Worm (Caenorhabditis elegans): Measurements from ENCODE around the gene let-711.

DNA sequence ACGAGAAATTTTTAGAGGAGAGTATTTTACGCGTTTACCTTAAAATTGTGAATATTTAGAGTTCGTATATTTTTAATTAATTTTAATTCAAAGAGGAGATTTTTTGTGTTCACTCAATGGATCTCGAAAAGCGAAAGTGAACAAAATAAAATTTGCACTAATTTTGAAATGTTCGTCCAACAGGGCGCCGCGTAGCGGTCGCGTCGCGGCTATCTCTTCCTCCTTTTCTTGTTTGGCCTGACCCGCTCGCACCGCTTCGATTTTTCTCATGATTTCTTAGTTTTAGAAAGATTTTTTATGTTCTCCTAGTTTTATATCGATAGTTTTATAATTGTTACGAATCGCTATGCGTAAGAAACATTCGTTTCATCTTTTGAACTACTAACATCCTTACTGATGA is 4.9 kb downstream of the let-711 start:
- TF ChIP-seq mec-3 (tag; optimal IDR thresholded peaks at IDR 0.05; ENCODE audit: borderline replicate concordance) (no peak), che-1 (tag; optimal IDR thresholded peaks at IDR 0.05) (no peak), F13H6.1 (tag; optimal IDR thresholded peaks at IDR 0.05) (no peak), ceh-14 (tag; optimal IDR thresholded peaks at IDR 0.05) (no peak), tbx-2 (tag; optimal IDR thresholded peaks at IDR 0.05) (no peak), pag-3 (tag; optimal IDR thresholded peaks at IDR 0.05; ENCODE audit: borderline replicate concordance) (no peak), nhr-11 (tag; optimal IDR thresholded peaks at IDR 0.05) (no peak), unc-86 (tag; optimal IDR thresholded peaks at IDR 0.05) (no peak), zip-5 (tag; optimal IDR thresholded peaks at IDR 0.05) (no peak), ama-1 (optimal IDR thresholded peaks at IDR 0.05) (no peak)

Data from whole organism, late embryonic.